Worm (Caenorhabditis elegans) whole organism, midembryonic: ENCODE measurements around the gene cec-2.
"Not testable (repeated sequence)": the region's sequence is repeated elsewhere in the genome, so short reads cannot be mapped to it uniquely, and the experiment has no call there.

Experiments used
- T22C8.4 ChIP-seq: fragments of 200-800 bp; sonication (Bioruptor generic); IDR thresholded peaks from 2 replicates; pipeline ENCODE4 v1.3.6; 2022; ENCODE audit warnings: missing genetic modification characterization, missing compliant biosample characterization
- cog-1 ChIP-seq: sonication (generic microtip); optimal IDR thresholded peaks from 2 replicates; lab custom pipeline; 2016; ENCODE audit warnings: missing genetic modification characterization, missing compliant biosample characterization
- flt-1 ChIP-seq: fragments of 200-800 bp; sonication (Bioruptor generic); IDR thresholded peaks from 2 replicates; pipeline ENCODE4 v1.3.6; 2022; ENCODE audit warnings: missing genetic modification characterization, missing compliant biosample characterization
- klf-2 ChIP-seq: fragments of 200-800 bp; sonication (Bioruptor generic); conservative IDR thresholded peaks from 2 replicates; pipeline ENCODE4 v1.3.6; 2022; ENCODE audit warnings: missing genetic modification reagents, missing genetic modification characterization, missing compliant biosample characterization
- med-1 ChIP-seq: sonication (generic microtip); optimal IDR thresholded peaks from 2 replicates; lab custom pipeline; 2017; ENCODE audit warnings: missing genetic modification characterization, mild to moderate bottlenecking, missing compliant biosample characterization, antibody characterized with exemption, missing genetic modification reagents; ENCODE audit not compliant: insufficient read depth
- ref-1 ChIP-seq: fragments of 200-800 bp; sonication (Bioruptor generic); conservative IDR thresholded peaks from 2 replicates; pipeline ENCODE4 v1.3.6; 2022; ENCODE audit warnings: missing genetic modification reagents, missing genetic modification characterization, missing compliant biosample characterization
- tab-1 ChIP-seq: fragments of 200-800 bp; sonication (Bioruptor generic); IDR thresholded peaks from 2 replicates; pipeline ENCODE4 v1.3.6; 2022; ENCODE audit warnings: missing genetic modification characterization, missing compliant biosample characterization
- ztf-23 ChIP-seq: fragments of 200-800 bp; sonication (Bioruptor generic); IDR thresholded peaks from 2 replicates; pipeline ENCODE4 v1.3.6; 2022; ENCODE audit warnings: missing genetic modification reagents, missing genetic modification characterization, missing compliant biosample characterization
- ztf-29 ChIP-seq: fragments of 200-800 bp; sonication (Bioruptor generic); IDR thresholded peaks from 2 replicates; pipeline ENCODE4 v1.3.6; 2022; ENCODE audit warnings: missing genetic modification reagents, missing genetic modification characterization, missing compliant biosample characterization

cec-2 gene

DNA sequence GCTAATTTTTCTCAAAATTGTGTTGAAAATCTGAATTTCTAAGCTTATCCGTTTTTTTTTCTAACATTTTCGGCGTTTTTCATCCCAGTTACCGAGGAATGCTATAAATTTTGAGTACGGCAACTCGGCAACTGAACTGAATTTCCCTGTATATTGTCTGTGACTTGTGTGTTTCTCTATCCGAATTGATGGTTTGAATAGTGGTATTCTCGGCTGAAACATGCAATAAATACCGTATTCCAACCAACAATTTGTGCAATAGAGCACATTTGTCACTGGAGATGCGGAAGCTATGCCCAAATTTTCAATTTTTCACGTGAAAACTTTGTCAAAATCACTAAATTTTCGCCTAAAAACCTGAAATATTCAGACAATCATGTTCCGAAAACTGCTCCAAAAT, 11.8 kb downstream of the cec-2 start, which contains the start of gene rmif-2:
TSS of gene rmif-2 (plus strand) at position 301 of the 400 bp plus-strand sequence.
- TF ChIP-seq ref-1 (GFP tag; lab: Robert Waterston, UW); ztf-29; tab-1 (GFP tag; lab: Robert Waterston, UW): not testable (repeated sequence)

ce11 chrIV:1187502-1187901, 17.0 kb downstream of the cec-2 start, which contains the start of gene mdt-20:
TSS of gene mdt-20 (plus strand) at chrIV:1187802.
- not testable (repeated sequence) for TF ChIP-seq ref-1 (GFP tag; lab: Robert Waterston, UW); ztf-29; flt-1 (GFP tag; lab: Robert Waterston, UW)

DNA sequence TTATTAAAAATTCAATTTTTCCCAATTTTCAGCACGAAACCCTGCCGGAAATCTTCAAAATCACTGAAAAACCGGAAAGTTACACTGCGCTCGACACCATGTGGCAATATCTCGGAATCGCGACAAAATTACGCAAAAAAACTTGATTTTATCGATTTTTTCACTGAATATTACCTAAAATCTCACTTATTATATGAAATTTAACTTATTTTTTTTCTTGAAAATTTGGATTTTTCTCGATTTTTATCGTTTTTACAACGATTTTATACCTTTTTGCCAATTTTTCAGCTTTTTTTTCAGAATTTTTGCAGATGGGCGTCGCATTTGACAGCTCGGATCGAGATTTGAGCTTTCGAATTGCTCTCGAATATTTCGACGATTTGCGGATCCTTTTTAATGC, 22.3 kb downstream of the cec-2 start, which contains the start of gene spl-3:
TSS of gene spl-3 (plus strand) at position 301 of the 400 bp plus-strand sequence.
- TF ChIP-seq tab-1 (GFP tag; lab: Robert Waterston, UW) (no peak), cog-1 (no peak), ref-1 (GFP tag; lab: Robert Waterston, UW) (no peak), klf-2 (no peak), med-1 (GFP tag; lab: Kevin White, UChicago) (no peak), ztf-23 (GFP tag; lab: Robert Waterston, UW) (no peak)

DNA sequence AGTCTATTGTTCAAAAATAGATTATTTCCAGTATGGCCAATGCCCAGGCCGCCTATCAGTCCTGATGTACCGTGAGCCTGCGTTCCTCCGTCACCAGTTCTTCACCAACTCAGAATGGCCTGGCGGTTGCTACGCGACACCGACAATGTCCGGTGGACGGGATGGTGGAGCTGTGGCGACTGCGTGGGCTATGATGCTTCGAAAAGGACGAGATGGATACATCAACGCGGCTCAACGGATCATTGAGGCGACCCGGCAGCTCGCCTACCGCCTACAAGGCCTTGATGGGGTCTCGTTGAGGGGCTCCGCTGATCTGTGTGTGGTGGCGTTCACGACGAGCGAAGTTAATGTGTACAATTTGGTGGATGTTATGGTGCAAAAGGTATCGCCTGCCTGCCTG, 29.0 kb downstream of the cec-2 start:
- no peak for TF ChIP-seq ref-1 (GFP tag; lab: Robert Waterston, UW)
- no peak for TF ChIP-seq T22C8.4 (GFP tag; lab: Robert Waterston, UW)
- no peak for TF ChIP-seq ztf-29
- no peak for TF ChIP-seq flt-1 (GFP tag; lab: Robert Waterston, UW)
- no peak for TF ChIP-seq cog-1

DNA sequence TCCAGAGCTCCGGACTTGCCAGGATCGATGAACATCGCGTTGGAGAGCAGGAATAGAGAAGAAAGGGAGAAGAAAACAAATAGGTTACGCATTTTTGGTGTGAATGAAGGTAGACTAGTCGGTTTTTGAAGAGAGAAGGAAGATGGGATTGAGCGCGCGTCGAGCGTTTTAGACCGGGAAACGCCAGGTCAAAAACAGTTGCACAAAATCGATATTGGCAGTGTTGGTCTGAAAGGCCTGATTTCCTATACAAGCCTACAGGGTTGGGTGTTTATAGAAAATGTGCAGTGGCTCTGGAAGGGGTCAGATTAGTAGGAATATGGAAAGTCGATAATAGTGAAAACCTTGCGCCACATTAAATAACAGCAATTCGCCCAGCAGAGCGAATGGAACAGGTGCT, 34.4 kb downstream of the cec-2 start, which contains the start of gene dsl-2:
TSS of gene dsl-2 (minus strand) at position 101 of the 400 bp plus-strand sequence.
- TF ChIP-seq med-1 (GFP tag; lab: Kevin White, UChicago) (no peak), ref-1 (GFP tag; lab: Robert Waterston, UW) (no peak), T22C8.4 (GFP tag; lab: Robert Waterston, UW) (no peak), flt-1 (GFP tag; lab: Robert Waterston, UW) (no peak), tab-1 (GFP tag; lab: Robert Waterston, UW) (no peak), klf-2 (no peak), ztf-23 (GFP tag; lab: Robert Waterston, UW) (no peak), ztf-29 (no peak), cog-1 (no peak)

DNA sequence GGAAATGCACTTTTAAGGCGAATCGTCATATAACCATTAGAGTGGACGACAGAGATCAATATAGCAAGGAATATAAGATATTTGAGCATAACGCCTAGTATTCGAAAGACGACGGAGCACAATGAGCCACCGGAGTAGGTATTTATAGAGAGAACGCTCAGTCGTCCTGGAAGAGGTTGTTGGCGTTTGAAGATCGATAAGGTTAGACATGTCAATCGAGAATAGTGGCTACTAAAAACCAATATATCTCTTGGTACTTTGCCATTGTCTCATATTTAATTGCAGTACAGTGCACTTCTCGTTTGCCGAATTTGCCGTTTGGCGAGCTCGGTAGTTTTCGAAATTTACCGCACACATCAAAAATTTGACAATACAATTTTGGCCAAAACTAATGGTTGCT, 37.5 kb downstream of the cec-2 start, which contains the start of gene dsl-1:
TSS of gene dsl-1 (minus strand) at position 101 of the 400 bp plus-strand sequence.
- no peak for TF ChIP-seq ztf-23 (GFP tag; lab: Robert Waterston, UW)

ce11 chrIV:1209320-1209719, 38.8 kb downstream of the cec-2 start:
- TF ChIP-seq ztf-29: no peak
- TF ChIP-seq cog-1: no peak
- TF ChIP-seq ztf-23 (GFP tag; lab: Robert Waterston, UW): no peak
- no peak for TF ChIP-seq tab-1 (GFP tag; lab: Robert Waterston, UW)
- no peak for TF ChIP-seq med-1 (GFP tag; lab: Kevin White, UChicago)
- no peak for TF ChIP-seq ref-1 (GFP tag; lab: Robert Waterston, UW)
- no peak for TF ChIP-seq T22C8.4 (GFP tag; lab: Robert Waterston, UW)
- TF ChIP-seq klf-2: no peak
- TF ChIP-seq flt-1 (GFP tag; lab: Robert Waterston, UW): no peak

DNA sequence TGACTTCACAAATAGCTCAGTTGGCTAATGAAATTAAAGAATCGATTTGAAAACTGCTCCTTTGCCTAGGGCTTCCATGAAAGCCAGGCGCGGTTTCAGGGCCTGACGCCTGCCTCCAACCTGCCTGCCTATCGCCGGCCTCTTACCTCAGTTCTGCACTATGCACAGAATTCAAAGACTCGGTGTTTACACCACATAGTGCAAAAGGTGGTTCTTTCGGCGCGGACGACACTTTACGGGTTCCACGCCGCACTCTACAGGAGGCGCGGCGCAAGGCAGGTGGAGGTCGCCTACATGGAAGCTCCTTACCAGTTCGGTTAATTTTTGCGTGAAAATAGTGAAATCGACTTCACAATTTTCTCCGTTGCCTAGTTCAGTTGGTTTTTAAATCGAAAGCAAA, 39.3 kb downstream of the cec-2 start:
- TF ChIP-seq klf-2: no peak
- no peak for TF ChIP-seq tab-1 (GFP tag; lab: Robert Waterston, UW)
- no peak for TF ChIP-seq med-1 (GFP tag; lab: Kevin White, UChicago)
- TF ChIP-seq ztf-29: no peak
- TF ChIP-seq cog-1: no peak
- no peak for TF ChIP-seq ztf-23 (GFP tag; lab: Robert Waterston, UW)
- TF ChIP-seq flt-1 (GFP tag; lab: Robert Waterston, UW): no peak
- no peak for TF ChIP-seq ref-1 (GFP tag; lab: Robert Waterston, UW)
- TF ChIP-seq T22C8.4 (GFP tag; lab: Robert Waterston, UW): no peak

- TF ChIP-seq tab-1 (GFP tag; lab: Robert Waterston, UW): no peak
- no peak for TF ChIP-seq klf-2
- no peak for TF ChIP-seq flt-1 (GFP tag; lab: Robert Waterston, UW)
- TF ChIP-seq ztf-23 (GFP tag; lab: Robert Waterston, UW): no peak
- TF ChIP-seq ztf-29: no peak
- TF ChIP-seq cog-1: no peak
- TF ChIP-seq med-1 (GFP tag; lab: Kevin White, UChicago): no peak
- TF ChIP-seq ref-1 (GFP tag; lab: Robert Waterston, UW): no peak
- TF ChIP-seq T22C8.4 (GFP tag; lab: Robert Waterston, UW): no peak
These were observed 41.4 kb downstream of the cec-2 start for ce11 chrIV:1211902-1212301.

- TF ChIP-seq tab-1 (GFP tag; lab: Robert Waterston, UW) (no peak), ztf-23 (GFP tag; lab: Robert Waterston, UW) (no peak), flt-1 (GFP tag; lab: Robert Waterston, UW) (no peak), ztf-29 (no peak), klf-2 (no peak), med-1 (GFP tag; lab: Kevin White, UChicago) (no peak), cog-1 (no peak), ref-1 (GFP tag; lab: Robert Waterston, UW) (no peak), T22C8.4 (GFP tag; lab: Robert Waterston, UW) (no peak)
These were observed 41.8 kb downstream of the cec-2 start for ce11 chrIV:1212357-1212756.

DNA sequence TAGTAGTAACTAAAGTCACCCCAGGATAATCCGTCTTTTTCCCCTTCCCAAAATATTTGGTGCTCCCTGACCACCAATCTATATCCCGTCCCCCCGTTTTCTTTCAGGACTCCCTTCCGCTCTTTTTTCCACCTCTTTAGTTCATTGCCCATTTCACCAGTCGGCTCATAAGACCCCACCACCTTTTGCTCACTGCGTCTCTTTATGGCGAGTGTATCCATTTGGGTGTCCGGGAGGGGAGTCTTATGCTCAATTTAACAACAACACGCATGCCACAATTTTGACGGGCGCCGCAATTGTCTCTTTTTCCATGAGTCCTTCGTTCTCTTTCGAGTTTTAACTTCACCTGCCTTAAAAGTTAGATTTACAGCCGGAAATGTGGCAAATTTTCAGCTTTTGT, 42.7 kb downstream of the cec-2 start:
- TF ChIP-seq tab-1 (GFP tag; lab: Robert Waterston, UW) (no peak), ztf-23 (GFP tag; lab: Robert Waterston, UW) (no peak), T22C8.4 (GFP tag; lab: Robert Waterston, UW) (no peak), klf-2 (no peak), med-1 (GFP tag; lab: Kevin White, UChicago) (no peak), cog-1 (no peak), ref-1 (GFP tag; lab: Robert Waterston, UW) (no peak), ztf-29 (no peak), flt-1 (GFP tag; lab: Robert Waterston, UW) (no peak)
